Fruit fly (Drosophila melanogaster): ENCODE data around the gene CG10859.

CG10859 gene

DNA sequence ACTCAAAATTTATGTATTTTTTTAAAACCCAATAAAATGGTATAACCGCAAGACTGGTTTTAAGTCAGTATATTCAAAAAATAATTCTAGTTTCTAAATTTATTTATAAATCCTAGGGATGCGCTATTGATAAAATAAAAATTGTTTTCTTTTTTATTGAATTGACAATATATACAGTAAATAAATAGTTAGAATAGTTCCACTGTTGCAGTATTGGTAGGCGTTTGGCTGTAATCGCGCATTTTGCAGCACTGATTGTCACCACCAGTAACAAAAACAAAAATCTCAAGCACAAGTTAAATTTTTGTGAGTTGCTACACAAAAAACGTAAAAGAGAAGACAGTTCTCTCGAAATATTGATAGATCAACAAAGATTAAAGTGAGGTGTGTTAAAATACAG, 29.5 kb downstream of the CG10859 start, which contains the start of gene CG31855 (continued):
- 0 out of 2 replicates have a peak, but pooled peaks have one; percentile 27 for TF ChIP-seq Gug (GFP tag; IDR thresholded peaks at IDR 0.05)
- TF ChIP-seq CG7368 (GFP tag; optimal IDR thresholded peaks at IDR 0.05): peak; percentile 73
- peak; percentile 66 for TF ChIP-seq CG8119 (GFP tag; IDR thresholded peaks at IDR 0.05)
- TF ChIP-seq CG11902 (GFP tag; optimal IDR thresholded peaks at IDR 0.05): peak; percentile 52
- peak; percentile 70 for TF ChIP-seq CG34406 (GFP tag; optimal IDR thresholded peaks at IDR 0.05)
- peak; percentile 85 for TF ChIP-seq Sox14 (GFP tag; optimal IDR thresholded peaks at IDR 0.05)
- TF ChIP-seq cyc (GFP tag; optimal IDR thresholded peaks at IDR 0.05): peak; percentile 84
- peak; percentile 59 for TF ChIP-seq CG11762 (GFP tag; optimal IDR thresholded peaks at IDR 0.05; ENCODE audit: insufficient read depth)
- TF ChIP-seq CG3919 (GFP tag; optimal IDR thresholded peaks at IDR 0.05): peak; percentile 89
- peak; percentile 83 for TF ChIP-seq acj6 (GFP tag; optimal IDR thresholded peaks at IDR 0.05)
- peak; percentile 65 for TF ChIP-seq Ets21C (GFP tag; optimal IDR thresholded peaks at IDR 0.05)
- peak; percentile 50 for TF ChIP-seq spab (GFP tag; optimal IDR thresholded peaks at IDR 0.05)
- peak; percentile 90 for TF ChIP-seq svp (GFP tag)
- peak; percentile 27 for TF ChIP-seq fd59A (GFP tag; optimal IDR thresholded peaks at IDR 0.05)
- TF ChIP-seq Hr38 (GFP tag; optimal IDR thresholded peaks at IDR 0.05): no peak
- TF ChIP-seq fkh (GFP tag; optimal IDR thresholded peaks at IDR 0.05): no peak

DNA sequence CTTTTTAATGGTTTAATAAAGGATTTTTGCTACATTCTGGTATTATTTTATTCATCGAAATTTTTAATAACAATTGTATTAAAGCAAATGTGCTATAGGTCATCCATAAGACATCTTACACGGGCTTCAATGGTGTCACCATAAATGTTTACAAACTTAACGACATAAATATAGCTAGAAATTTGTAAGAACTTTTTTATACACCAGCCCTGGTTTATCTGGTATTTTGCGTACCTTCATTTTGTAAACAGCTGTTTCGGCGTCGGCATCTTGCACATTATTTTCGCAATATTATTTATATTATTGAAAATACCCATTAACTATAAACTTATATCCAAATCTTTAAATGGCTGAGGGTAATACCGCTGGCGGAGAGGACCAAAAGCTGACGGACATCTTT, 31.1 kb downstream of the CG10859 start, which contains the start of gene Tap42:
TSS of gene Tap42 (plus strand) at position 240 of the 400 bp plus-strand sequence.
- TF ChIP-seq fkh (GFP tag; optimal IDR thresholded peaks at IDR 0.05) (no peak), Eip78C (GFP tag) (peak; percentile 79), Ets96B (tag; optimal IDR thresholded peaks at IDR 0.05) (no peak), Eip75B (GFP tag; optimal IDR thresholded peaks at IDR 0.05) (no peak), CG8632 (GFP tag; optimal IDR thresholded peaks at IDR 0.05) (no peak), fd59A (GFP tag; optimal IDR thresholded peaks at IDR 0.05) (no peak), CG34406 (GFP tag; optimal IDR thresholded peaks at IDR 0.05) (no peak), CG31627 (GFP tag; optimal IDR thresholded peaks at IDR 0.05) (no peak), CG8119 (GFP tag; IDR thresholded peaks at IDR 0.05) (no peak), spab (GFP tag; optimal IDR thresholded peaks at IDR 0.05) (no peak), Ets21C (GFP tag; optimal IDR thresholded peaks at IDR 0.05) (no peak), topi (GFP tag; optimal IDR thresholded peaks at IDR 0.05) (no peak), Smox (GFP tag; optimal IDR thresholded peaks at IDR 0.05) (peak; percentile 37), CG10631 (GFP tag; optimal IDR thresholded peaks at IDR 0.05) (no peak), svp (GFP tag) (no peak), CG10669 (GFP tag; optimal IDR thresholded peaks at IDR 0.05) (no peak), ss (GFP tag; optimal IDR thresholded peaks at IDR 0.05) (no peak), dsx (GFP tag; optimal IDR thresholded peaks at IDR 0.05; ENCODE audit: poor library complexity, severe bottlenecking) (no peak), fd85E (GFP tag; optimal IDR thresholded peaks at IDR 0.05) (no peak), CG32006 (GFP tag; optimal IDR thresholded peaks at IDR 0.05) (no peak), CG6792 (GFP tag; optimal IDR thresholded peaks at IDR 0.05) (no peak), Eip93F (GFP tag; optimal IDR thresholded peaks at IDR 0.05) (peak; percentile 34), CG6163 (GFP tag; IDR thresholded peaks at IDR 0.05) (no peak), CG8319 (GFP tag; optimal IDR thresholded peaks at IDR 0.05) (no peak), CG11294 (GFP tag; IDR thresholded peaks at IDR 0.05) (no peak), CG3919 (GFP tag; optimal IDR thresholded peaks at IDR 0.05) (no peak), CG1621 (tag; optimal IDR thresholded peaks at IDR 0.05) (no peak), esn (GFP tag; optimal IDR thresholded peaks at IDR 0.05) (peak; percentile 45), Hr4 (GFP tag; optimal IDR thresholded peaks at IDR 0.05) (peak; percentile 25), achi (GFP tag; optimal IDR thresholded peaks at IDR 0.05) (no peak), lz (GFP tag; optimal IDR thresholded peaks at IDR 0.05) (peak; percentile 5), Hr38 (GFP tag; optimal IDR thresholded peaks at IDR 0.05) (no peak), vri (GFP tag; optimal IDR thresholded peaks at IDR 0.05) (no peak), CG6808 (GFP tag; optimal IDR thresholded peaks at IDR 0.05) (no peak), Sox15 (GFP tag; optimal IDR thresholded peaks at IDR 0.05) (no peak), Lpt (GFP tag; optimal IDR thresholded peaks at IDR 0.05) (no peak), CG7368 (GFP tag; optimal IDR thresholded peaks at IDR 0.05) (no peak), salr (GFP tag; optimal IDR thresholded peaks at IDR 0.05) (no peak), cyc (GFP tag; optimal IDR thresholded peaks at IDR 0.05) (peak; percentile 9), CG3032 (tag; optimal IDR thresholded peaks at IDR 0.05) (peak; percentile 3), pdm3 (GFP tag; optimal IDR thresholded peaks at IDR 0.05) (peak; percentile 25), Sox102F (GFP tag; optimal IDR thresholded peaks at IDR 0.05) (no peak), acj6 (GFP tag; optimal IDR thresholded peaks at IDR 0.05) (peak; percentile 24), dac (GFP tag; optimal IDR thresholded peaks at IDR 0.05) (no peak), CG11902 (GFP tag; optimal IDR thresholded peaks at IDR 0.05) (no peak), CG15336 (GFP tag; IDR thresholded peaks at IDR 0.05) (no peak)

Measured in whole organism, prepupa.